Fruit fly (Drosophila melanogaster): ENCODE results near the gene Stat92E.

Stat92E gene

dm6 chr3R:20555720-20556280 is 3.7 kb upstream of the Stat92E start:
- TF ChIP-seq noc (tag; optimal IDR thresholded peaks at IDR 0.05): no peak

dm6 chr3R:20555023-20555422 is 2.9 kb upstream of the Stat92E start:
- peak; percentile 39 for TF ChIP-seq noc (tag; optimal IDR thresholded peaks at IDR 0.05)

dm6 chr3R:20554300-20554699 is 2.2 kb upstream of the Stat92E start, which contains the start of gene att-ORFB:
TSS of gene att-ORFB (minus strand) at chr3R:20554400.
- TF ChIP-seq noc (tag; optimal IDR thresholded peaks at IDR 0.05): no peak

dm6 chr3R:20551487-20552079 is 528 bp downstream of the Stat92E start:
- no peak for TF ChIP-seq noc (tag; optimal IDR thresholded peaks at IDR 0.05)

dm6 chr3R:20550632-20551486 is 1.3 kb downstream of the Stat92E start:
- peak; percentile 69 for TF ChIP-seq noc (tag; optimal IDR thresholded peaks at IDR 0.05)

- peak; percentile 91 for TF ChIP-seq noc (tag; optimal IDR thresholded peaks at IDR 0.05)
Observed at dm6 chr3R:20549855-20550603, 2.1 kb downstream of the Stat92E start.

- TF ChIP-seq noc (tag; optimal IDR thresholded peaks at IDR 0.05): no peak
Observed at dm6 chr3R:20549017-20549854, 2.9 kb downstream of the Stat92E start.

- peak; percentile 93 for TF ChIP-seq noc (tag; optimal IDR thresholded peaks at IDR 0.05)
Observed at dm6 chr3R:20548255-20548654, 3.9 kb downstream of the Stat92E start.

- TF ChIP-seq noc (tag; optimal IDR thresholded peaks at IDR 0.05): no peak
Observed at dm6 chr3R:20547758-20548157, 4.4 kb downstream of the Stat92E start.

- peak; percentile 73 for TF ChIP-seq noc (tag; optimal IDR thresholded peaks at IDR 0.05)
Observed at dm6 chr3R:20546662-20547620, 5.2 kb downstream of the Stat92E start.

- peak; percentile 10 for TF ChIP-seq noc (tag; optimal IDR thresholded peaks at IDR 0.05)
Observed at dm6 chr3R:20545678-20546077, 6.4 kb downstream of the Stat92E start.

dm6 chr3R:20544952-20545351 is 7.2 kb downstream of the Stat92E start:
- TF ChIP-seq noc (tag; optimal IDR thresholded peaks at IDR 0.05): no peak

- no peak for TF ChIP-seq noc (tag; optimal IDR thresholded peaks at IDR 0.05)
Observed at dm6 chr3R:20543719-20544118, 8.4 kb downstream of the Stat92E start.

dm6 chr3R:20543220-20543619 is 8.9 kb downstream of the Stat92E start:
- no peak for TF ChIP-seq noc (tag; optimal IDR thresholded peaks at IDR 0.05)
